Fruit fly (Drosophila melanogaster): ENCODE measurements around the gene CG32277.

CG32277 gene

dm6 chr3L:3192912-3193311, 12.3 kb downstream of the CG32277 start, which contains the start of gene Hsp83:
TSS of gene Hsp83 (plus strand) at chr3L:3192969.
- TF ChIP-seq Ets98B (GFP tag; IDR thresholded peaks at IDR 0.05) (peak; percentile 94), gl (tag; optimal IDR thresholded peaks at IDR 0.05) (peak; percentile 95), CG8301 (tag; optimal IDR thresholded peaks at IDR 0.05) (no peak), fd96Ca (GFP tag; IDR thresholded peaks at IDR 0.05) (peak; percentile 72; the same call in 2 of the 3 replicates), CG13204 (GFP tag; optimal IDR thresholded peaks at IDR 0.05) (peak; percentile 95), CG34367 (tag; optimal IDR thresholded peaks at IDR 0.05) (peak; percentile 89), CG15710 (tag; optimal IDR thresholded peaks at IDR 0.05) (peak; percentile 76), CG32121 (GFP tag; IDR thresholded peaks at IDR 0.05) (peak; percentile 87), CG14655 (GFP tag; optimal IDR thresholded peaks at IDR 0.05) (no peak), Snoo (tag; optimal IDR thresholded peaks at IDR 0.05) (peak; percentile 97), CG12605 (GFP tag; IDR thresholded peaks at IDR 0.05) (peak; percentile 94), CG8159 (tag; optimal IDR thresholded peaks at IDR 0.05) (peak; percentile 72), Pif1A (GFP tag; optimal IDR thresholded peaks at IDR 0.05) (peak; percentile 96), EcR (GFP tag; optimal IDR thresholded peaks at IDR 0.05) (peak; percentile 22), Pif1B (GFP tag; optimal IDR thresholded peaks at IDR 0.05) (peak; percentile 92), CG9948 (tag; optimal IDR thresholded peaks at IDR 0.05) (peak; percentile 58), CG17806 (tag; optimal IDR thresholded peaks at IDR 0.05) (peak; percentile 65), D1 (tag; optimal IDR thresholded peaks at IDR 0.05) (no peak), rn (GFP tag; IDR thresholded peaks at IDR 0.05) (no peak), CG10348 (GFP tag; IDR thresholded peaks at IDR 0.05) (no peak), CG4496 (GFP tag; IDR thresholded peaks at IDR 0.05) (peak; percentile 95)

dm6 chr3L:3192333-3192894, 12.8 kb downstream of the CG32277 start, which contains the start of gene CG14965:
TSS of gene CG14965 (minus strand) at chr3L:3192491.
- no peak for TF ChIP-seq CG9948 (tag; optimal IDR thresholded peaks at IDR 0.05)
- no peak for TF ChIP-seq CG8301 (tag; optimal IDR thresholded peaks at IDR 0.05)

- TF ChIP-seq CG9948 (tag; optimal IDR thresholded peaks at IDR 0.05) (no peak), CG13204 (GFP tag; optimal IDR thresholded peaks at IDR 0.05) (no peak), CG10348 (GFP tag; IDR thresholded peaks at IDR 0.05) (no peak), CG8301 (tag; optimal IDR thresholded peaks at IDR 0.05) (no peak), CG12605 (GFP tag; IDR thresholded peaks at IDR 0.05) (no peak), EcR (GFP tag; optimal IDR thresholded peaks at IDR 0.05) (no peak), fd96Ca (GFP tag; IDR thresholded peaks at IDR 0.05) (no peak), Ets98B (GFP tag; IDR thresholded peaks at IDR 0.05) (no peak), CG4496 (GFP tag; IDR thresholded peaks at IDR 0.05) (no peak), CG17806 (tag; optimal IDR thresholded peaks at IDR 0.05) (no peak), CG32121 (GFP tag; IDR thresholded peaks at IDR 0.05) (no peak), CG14655 (GFP tag; optimal IDR thresholded peaks at IDR 0.05) (no peak), Pif1A (GFP tag; optimal IDR thresholded peaks at IDR 0.05) (no peak), D1 (tag; optimal IDR thresholded peaks at IDR 0.05) (no peak), CG34367 (tag; optimal IDR thresholded peaks at IDR 0.05) (no peak), CG15710 (tag; optimal IDR thresholded peaks at IDR 0.05) (no peak), rn (GFP tag; IDR thresholded peaks at IDR 0.05) (no peak), gl (tag; optimal IDR thresholded peaks at IDR 0.05) (no peak), CG8159 (tag; optimal IDR thresholded peaks at IDR 0.05) (no peak), Snoo (tag; optimal IDR thresholded peaks at IDR 0.05) (no peak)
Observed at dm6 chr3L:3189647-3190046, 15.6 kb downstream of the CG32277 start, which contains the start of the genes CG42525 and CG14958. TSS of gene CG42525 (minus strand) at chr3L:3189747. TSS of gene CG14958 (plus strand) at chr3L:3189978.

DNA sequence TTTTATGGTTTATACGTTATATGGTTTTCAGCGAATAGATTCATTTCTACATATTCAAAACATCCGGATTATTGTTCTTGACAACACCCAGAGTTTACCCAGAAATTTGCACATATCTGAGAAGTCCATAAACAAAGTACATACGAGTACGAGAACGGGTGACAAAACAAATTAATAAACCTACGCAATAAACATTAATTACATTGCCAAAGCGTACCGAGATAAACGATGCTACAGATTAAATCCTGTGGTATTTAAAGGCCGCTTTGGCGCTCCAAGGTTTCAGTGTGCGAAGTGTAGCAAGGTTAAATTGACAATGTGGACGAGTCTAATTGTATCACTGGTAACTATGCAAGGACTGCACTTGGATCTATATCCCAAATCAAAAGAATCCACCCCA, 18.0 kb downstream of the CG32277 start, which contains the start of gene CG14957:
TSS of gene CG14957 (plus strand) at position 301 of the 400 bp plus-strand sequence.
- TF ChIP-seq Pif1A (GFP tag; optimal IDR thresholded peaks at IDR 0.05) (no peak), CG8159 (tag; optimal IDR thresholded peaks at IDR 0.05) (no peak), CG32121 (GFP tag; IDR thresholded peaks at IDR 0.05) (no peak), CG12605 (GFP tag; IDR thresholded peaks at IDR 0.05) (no peak), gl (tag; optimal IDR thresholded peaks at IDR 0.05) (no peak), Ets98B (GFP tag; IDR thresholded peaks at IDR 0.05) (no peak), CG9948 (tag; optimal IDR thresholded peaks at IDR 0.05) (no peak)

dm6 chr3L:3186364-3186763, 18.9 kb downstream of the CG32277 start, which contains the start of gene CG32284:
TSS of gene CG32284 (plus strand) at chr3L:3186664.
- TF ChIP-seq CG32121 (GFP tag; IDR thresholded peaks at IDR 0.05) (no peak), rn (GFP tag; IDR thresholded peaks at IDR 0.05) (no peak), fd96Ca (GFP tag; IDR thresholded peaks at IDR 0.05) (no peak), CG13204 (GFP tag; optimal IDR thresholded peaks at IDR 0.05) (no peak), CG14655 (GFP tag; optimal IDR thresholded peaks at IDR 0.05) (no peak), Pif1A (GFP tag; optimal IDR thresholded peaks at IDR 0.05) (no peak), CG12605 (GFP tag; IDR thresholded peaks at IDR 0.05) (no peak), D1 (tag; optimal IDR thresholded peaks at IDR 0.05) (no peak), CG10348 (GFP tag; IDR thresholded peaks at IDR 0.05) (no peak), CG15710 (tag; optimal IDR thresholded peaks at IDR 0.05) (no peak), Ets98B (GFP tag; IDR thresholded peaks at IDR 0.05) (no peak), CG8159 (tag; optimal IDR thresholded peaks at IDR 0.05) (no peak), CG8301 (tag; optimal IDR thresholded peaks at IDR 0.05) (no peak), gl (tag; optimal IDR thresholded peaks at IDR 0.05) (no peak), CG34367 (tag; optimal IDR thresholded peaks at IDR 0.05) (no peak), Snoo (tag; optimal IDR thresholded peaks at IDR 0.05) (no peak), EcR (GFP tag; optimal IDR thresholded peaks at IDR 0.05) (no peak)

dm6 chr3L:3184104-3184503, 21.1 kb downstream of the CG32277 start, which contains the start of gene CG42494:
TSS of gene CG42494 (plus strand) at chr3L:3184404.
- TF ChIP-seq CG8159 (tag; optimal IDR thresholded peaks at IDR 0.05) (no peak), D1 (tag; optimal IDR thresholded peaks at IDR 0.05) (no peak), CG32121 (GFP tag; IDR thresholded peaks at IDR 0.05) (no peak), CG9948 (tag; optimal IDR thresholded peaks at IDR 0.05) (no peak), CG4496 (GFP tag; IDR thresholded peaks at IDR 0.05) (no peak), CG10348 (GFP tag; IDR thresholded peaks at IDR 0.05) (no peak), rn (GFP tag; IDR thresholded peaks at IDR 0.05) (no peak), Pif1A (GFP tag; optimal IDR thresholded peaks at IDR 0.05) (no peak), CG13204 (GFP tag; optimal IDR thresholded peaks at IDR 0.05) (no peak), gl (tag; optimal IDR thresholded peaks at IDR 0.05) (no peak), fd96Ca (GFP tag; IDR thresholded peaks at IDR 0.05) (no peak), CG15710 (tag; optimal IDR thresholded peaks at IDR 0.05) (no peak), CG34367 (tag; optimal IDR thresholded peaks at IDR 0.05) (no peak), CG12605 (GFP tag; IDR thresholded peaks at IDR 0.05) (no peak), CG14655 (GFP tag; optimal IDR thresholded peaks at IDR 0.05) (no peak)

All from whole organism, pupa.